Worm (Caenorhabditis elegans) whole organism, L4 larva: ENCODE measurements around the gene trk-1.

Source experiments
- aha-1 ChIP-seq: fragments of 150-350 bp; peaks from one replicate; lab custom pipeline; 2014; ENCODE audit warnings: missing biosample characterization, missing genetic modification characterization
- nhr-237 ChIP-seq: sonication (generic microtip); optimal IDR thresholded peaks from 2 replicates; lab custom pipeline; 2017; ENCODE audit warnings: missing biosample characterization, missing genetic modification characterization
- nhr-77 ChIP-seq: fragments of 150-350 bp; optimal IDR thresholded peaks from 2 replicates; lab custom pipeline; 2014; ENCODE audit warnings: missing biosample characterization, missing genetic modification characterization

DNA sequence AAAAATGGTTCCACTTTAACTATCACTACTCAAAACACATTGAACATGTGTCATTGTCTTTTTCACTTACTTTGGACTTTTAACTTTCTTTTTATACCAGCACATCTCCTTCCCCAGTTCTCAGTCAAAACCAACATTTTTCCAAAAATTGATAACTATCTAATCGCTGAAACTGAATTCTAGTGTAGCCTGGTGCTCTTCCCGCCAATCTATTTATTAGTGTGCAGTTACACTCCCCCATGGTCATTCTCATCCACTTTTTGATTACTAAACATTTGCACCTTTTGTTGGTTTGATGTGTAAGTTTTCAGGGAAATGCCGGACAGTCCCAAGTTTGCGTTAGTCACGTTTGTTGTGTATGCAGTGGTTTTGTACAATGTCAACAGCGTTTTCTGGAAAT lies 16.5 kb downstream of the trk-1 start:
- no peak for TF ChIP-seq aha-1
- TF ChIP-seq nhr-237 (tag; lab: Kevin White, UChicago), result no peak
- no peak for TF ChIP-seq nhr-77 (tag; lab: Kevin White, UChicago)
